Worm (Caenorhabditis elegans) whole organism, L3 larva: ENCODE data around the gene srbc-50.

Experiments
- ZK546.5 ChIP-seq: sonication (generic microtip); optimal IDR thresholded peaks from 2 replicates; lab custom pipeline; 2017; ENCODE audit warnings: missing biosample characterization, missing genetic modification characterization
- elt-3 ChIP-seq, 3 experiments: fragments of 150-350 bp in 1 of 3; sonication (generic microtip) in 2 of 3; optimal IDR thresholded peaks; 2 replicates in 2 of 3; 4 replicates in 1 of 3; lab custom pipeline; 2014 to 2017; ENCODE audit warnings: missing biosample characterization in 3 of 3, missing genetic modification characterization in 3 of 3
- nhr-12 ChIP-seq: fragments of 150-350 bp; optimal IDR thresholded peaks from 2 replicates; lab custom pipeline; 2014; ENCODE audit warnings: missing biosample characterization, missing genetic modification characterization
- nhr-25 ChIP-seq: sonication (generic microtip); optimal IDR thresholded peaks from 2 replicates; lab custom pipeline; 2017; ENCODE audit warnings: missing biosample characterization, missing genetic modification characterization
- sea-2 ChIP-seq: fragments of 150-350 bp; sonication (generic microtip); optimal IDR thresholded peaks from 4 replicates; lab custom pipeline; 2014; ENCODE audit warnings: missing biosample characterization, missing genetic modification reagents, missing genetic modification characterization
- snpc-4 ChIP-seq: fragments of 150-350 bp; optimal IDR thresholded peaks from 2 replicates; lab custom pipeline; 2014; ENCODE audit warnings: missing biosample characterization, missing genetic modification characterization
- unc-39 ChIP-seq: sonication (generic microtip); optimal IDR thresholded peaks from 4 replicates; lab custom pipeline; 2017; ENCODE audit warnings: missing biosample characterization, missing genetic modification characterization
- zag-1 ChIP-seq: fragments of 150-350 bp; optimal IDR thresholded peaks from 2 replicates; lab custom pipeline; 2014; ENCODE audit warnings: missing biosample characterization, missing genetic modification characterization

- no peak for TF ChIP-seq nhr-12 (tag; lab: Kevin White, UChicago)
- TF ChIP-seq nhr-25 (tag; lab: Kevin White, UChicago) = no peak
- no peak for TF ChIP-seq zag-1 (tag; lab: Kevin White, UChicago)
- TF ChIP-seq elt-3 (tag; optimal IDR thresholded peaks at IDR 0.05; lab: Kevin White, UChicago) = no peak
- TF ChIP-seq ZK546.5 (tag; lab: Kevin White, UChicago) = no peak
- TF ChIP-seq snpc-4 = no peak
- no peak for TF ChIP-seq sea-2 (GFP tag; lab: Kevin White, UChicago)
- TF ChIP-seq unc-39 (tag; lab: Kevin White, UChicago) = no peak
These were observed 16.3 kb upstream of the srbc-50 start, which contains the start of gene srh-149 for ce11 chrV:15841095-15841494.
